Fruit fly (Drosophila melanogaster): ENCODE measurements around the gene CG6398.

Gene CG6398

DNA sequence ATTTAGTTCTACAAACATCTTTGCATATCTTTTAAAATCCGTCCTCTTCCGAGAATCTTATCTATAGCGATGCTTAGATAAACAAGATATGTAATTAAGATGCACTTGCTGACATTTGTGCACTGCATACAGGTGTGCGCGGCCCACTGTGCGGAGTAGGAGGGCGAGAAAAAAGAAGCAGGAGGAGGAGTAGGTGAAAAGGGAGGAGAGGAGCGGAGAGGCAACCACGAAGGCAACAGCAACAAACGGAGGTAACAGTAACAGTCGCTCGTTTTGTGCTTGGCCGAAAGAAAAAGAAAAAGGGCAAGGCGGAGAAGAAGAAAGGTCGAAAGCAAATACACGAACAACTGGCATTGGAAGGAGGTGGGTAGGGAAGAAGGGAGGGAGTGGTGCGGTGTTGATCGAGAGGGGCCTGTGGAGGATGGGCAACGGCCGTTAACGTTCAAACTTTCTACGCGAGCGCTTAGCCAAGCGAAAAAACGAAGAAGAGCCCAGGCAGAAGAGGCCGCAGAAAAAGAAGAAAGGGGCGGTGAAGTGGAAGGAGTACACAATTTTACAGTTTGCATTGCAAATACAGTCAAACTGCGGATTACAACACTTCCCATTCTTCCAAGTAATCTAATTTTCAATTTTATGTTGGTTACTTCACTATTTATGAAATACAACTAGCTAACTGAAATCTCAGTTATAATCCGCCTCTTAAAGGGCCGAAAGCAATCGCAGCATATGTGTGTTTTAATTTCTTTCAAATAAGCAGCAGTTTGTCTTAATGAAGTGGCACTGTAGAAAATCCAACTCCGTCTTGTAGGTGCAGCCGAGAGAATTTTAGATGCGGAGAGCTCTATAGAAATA, 1.8 kb downstream of the CG6398 start:
- no peak for TF ChIP-seq usp (GFP tag; optimal IDR thresholded peaks at IDR 0.05)
- no peak for TF ChIP-seq pan (optimal IDR thresholded peaks at IDR 0.05)
- no peak for TF ChIP-seq EcR (GFP tag; optimal IDR thresholded peaks at IDR 0.05)
- no peak for TF ChIP-seq Dll (optimal IDR thresholded peaks at IDR 0.05)

DNA sequence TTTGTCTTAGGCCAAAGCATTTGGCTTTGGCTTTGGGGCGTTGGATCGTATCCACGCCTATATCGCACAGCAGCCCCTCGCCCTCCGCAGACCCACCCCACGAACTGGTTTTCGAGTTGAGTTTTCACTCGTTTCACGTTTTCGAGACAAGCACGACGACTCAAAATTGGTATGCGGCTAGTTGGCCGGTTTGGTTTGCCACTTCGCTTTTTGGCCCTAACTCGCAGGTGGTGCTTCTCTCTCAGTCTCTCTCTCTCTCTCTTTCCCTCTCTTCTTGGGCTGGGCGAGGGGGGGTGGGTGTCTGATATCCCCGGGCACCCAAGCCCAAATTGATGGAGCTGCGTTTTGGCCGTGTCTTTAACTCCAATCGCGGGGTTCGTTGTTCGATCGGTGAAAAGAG, 3.4 kb downstream of the CG6398 start:
- TF ChIP-seq usp (GFP tag; optimal IDR thresholded peaks at IDR 0.05) (no peak), Dll (optimal IDR thresholded peaks at IDR 0.05) (no peak), psq (optimal IDR thresholded peaks at IDR 0.05) (no peak), CG8478 (optimal IDR thresholded peaks at IDR 0.05) (no peak), pan (optimal IDR thresholded peaks at IDR 0.05) (no peak), EcR (GFP tag; optimal IDR thresholded peaks at IDR 0.05) (peak in 1 of 2 experiments; percentile 5)

DNA sequence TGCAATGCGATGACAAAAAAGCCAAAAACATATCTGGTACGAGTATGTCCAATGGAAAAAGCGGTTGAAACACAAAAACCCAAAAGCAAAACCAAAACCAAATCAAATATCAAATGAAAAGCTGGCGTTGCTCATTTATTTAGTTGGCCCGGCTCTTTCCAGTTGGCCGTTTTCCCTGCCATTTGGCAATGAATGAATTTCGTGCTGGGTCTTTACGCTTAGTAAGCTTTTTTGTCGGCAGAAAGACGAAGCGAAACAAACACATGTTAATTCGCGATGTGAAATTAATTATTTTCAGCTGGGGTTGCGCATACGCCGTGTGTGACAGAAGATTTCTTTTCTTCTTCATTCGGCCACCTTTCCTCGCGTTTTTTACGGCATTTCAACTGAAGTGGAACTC, 4.1 kb downstream of the CG6398 start:
- TF ChIP-seq Dll (optimal IDR thresholded peaks at IDR 0.05) (no peak), EcR (GFP tag; optimal IDR thresholded peaks at IDR 0.05) (no peak), usp (GFP tag; optimal IDR thresholded peaks at IDR 0.05) (no peak), pan (optimal IDR thresholded peaks at IDR 0.05) (no peak), CG8478 (optimal IDR thresholded peaks at IDR 0.05) (no peak), psq (optimal IDR thresholded peaks at IDR 0.05) (no peak)

DNA sequence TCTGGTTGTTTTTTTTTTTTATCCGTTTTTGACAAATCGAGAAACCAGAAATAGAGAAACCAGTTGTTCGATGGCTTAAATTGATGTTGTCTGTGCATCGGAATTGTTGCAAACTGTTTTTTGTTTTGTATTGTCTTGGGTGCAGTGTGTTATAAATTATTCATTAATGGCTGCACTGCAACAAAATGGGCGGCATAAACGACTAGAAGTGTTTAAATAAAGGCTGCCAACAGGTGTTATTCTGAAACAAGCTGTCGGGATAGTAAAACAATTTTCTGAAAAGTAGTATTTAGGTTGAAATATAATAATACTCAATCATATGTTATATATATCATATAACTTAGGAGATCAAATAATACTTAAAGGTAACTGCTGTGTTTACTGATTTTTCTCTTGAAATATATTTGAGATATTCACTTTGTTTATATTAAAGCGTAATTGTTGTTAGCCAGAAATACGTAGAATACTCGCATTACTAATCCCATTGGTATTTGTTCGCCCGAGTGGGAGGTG, 5.8 kb downstream of the CG6398 start:
- no peak for TF ChIP-seq pan (optimal IDR thresholded peaks at IDR 0.05)
- TF ChIP-seq EcR (GFP tag; optimal IDR thresholded peaks at IDR 0.05) = no peak
- no peak for TF ChIP-seq usp (GFP tag; optimal IDR thresholded peaks at IDR 0.05)
- TF ChIP-seq psq (optimal IDR thresholded peaks at IDR 0.05) = no peak
- no peak for TF ChIP-seq CG8478 (optimal IDR thresholded peaks at IDR 0.05)
- no peak for TF ChIP-seq Dll (optimal IDR thresholded peaks at IDR 0.05)

DNA sequence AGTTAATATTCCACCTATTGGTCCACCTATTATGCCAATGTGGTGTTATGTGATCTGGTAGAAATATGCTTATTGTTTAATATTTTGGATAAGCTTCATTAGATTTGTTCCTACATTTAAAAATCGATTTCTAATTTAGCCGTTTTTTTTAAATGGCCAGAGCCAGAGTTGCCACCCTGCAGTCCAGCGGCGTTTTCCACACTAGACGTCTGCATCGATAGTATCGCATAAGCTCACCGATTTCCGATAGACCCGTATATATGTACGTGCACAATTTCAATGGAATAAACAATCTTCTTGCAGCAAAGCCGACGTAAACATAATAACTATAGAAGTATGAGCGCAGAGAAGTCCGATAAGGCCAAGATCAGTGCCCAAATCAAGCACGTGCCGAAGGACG, 11.3 kb downstream of the CG6398 start, which contains the start of gene Taf9:
Taf9 (plus strand) TSS at position 239 of the 400 bp plus-strand sequence.
- TF ChIP-seq EcR (GFP tag; optimal IDR thresholded peaks at IDR 0.05) (no peak), psq (optimal IDR thresholded peaks at IDR 0.05) (no peak), Dll (optimal IDR thresholded peaks at IDR 0.05) (no peak), CG8478 (optimal IDR thresholded peaks at IDR 0.05) (no peak), pan (optimal IDR thresholded peaks at IDR 0.05) (no peak), usp (GFP tag; optimal IDR thresholded peaks at IDR 0.05) (no peak)

DNA sequence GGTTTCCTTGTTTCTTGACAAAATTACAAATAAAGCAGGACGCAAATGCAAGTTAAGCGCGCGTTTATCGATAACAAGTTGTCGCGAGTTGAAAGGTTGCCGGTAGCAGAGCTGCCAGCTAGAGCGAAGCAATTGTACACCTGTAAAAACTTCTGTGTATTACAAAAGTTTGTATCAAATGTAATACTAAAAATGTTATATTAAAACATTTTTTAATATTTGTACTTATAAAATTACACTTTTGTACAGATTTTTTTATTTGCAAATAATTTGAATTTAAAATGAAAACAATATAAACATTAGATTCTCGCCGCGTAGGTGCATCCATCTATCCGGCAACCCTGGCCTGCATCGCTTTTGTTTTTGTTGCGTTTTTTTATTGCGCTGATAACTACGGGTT, 14.0 kb downstream of the CG6398 start, which contains the start of the genes CG8142 and Ucp4A:
CG8142 (minus strand) TSS at position 82 of the 400 bp plus-strand sequence.
Ucp4A (plus strand) TSS at position 327 of the 400 bp plus-strand sequence.
- TF ChIP-seq usp (GFP tag; optimal IDR thresholded peaks at IDR 0.05) (no peak), EcR (GFP tag; optimal IDR thresholded peaks at IDR 0.05) (no peak), psq (optimal IDR thresholded peaks at IDR 0.05) (no peak), pan (optimal IDR thresholded peaks at IDR 0.05) (no peak), CG8478 (optimal IDR thresholded peaks at IDR 0.05) (no peak), Dll (optimal IDR thresholded peaks at IDR 0.05) (no peak)

DNA sequence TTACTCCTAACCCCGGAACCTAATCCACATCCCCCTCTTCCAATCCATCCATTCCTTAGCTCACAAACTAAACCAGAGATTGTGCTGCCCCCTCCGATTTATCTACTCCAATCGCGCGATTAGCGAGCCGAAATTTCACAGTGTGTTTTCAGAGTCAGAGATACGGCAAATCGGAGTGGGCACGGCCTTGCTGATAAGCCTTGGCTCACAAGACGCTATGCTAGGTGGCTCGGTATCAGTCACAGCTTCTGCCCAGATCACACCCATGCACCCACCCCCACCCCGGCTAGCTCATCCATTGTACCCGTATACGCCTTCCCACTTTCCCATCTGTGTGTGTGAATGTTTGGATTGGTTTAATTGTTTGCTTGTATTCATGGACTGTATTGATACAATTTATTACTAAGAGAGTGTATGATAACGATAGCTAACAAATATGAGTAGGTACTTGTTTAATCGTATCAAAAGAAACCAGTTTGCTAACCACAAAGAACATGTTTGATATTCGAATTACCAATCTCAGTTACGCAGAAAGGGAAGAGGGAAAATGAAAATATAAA, 15.3 kb downstream of the CG6398 start:
- TF ChIP-seq psq (optimal IDR thresholded peaks at IDR 0.05) (no peak), EcR (GFP tag; optimal IDR thresholded peaks at IDR 0.05) (no peak), CG8478 (optimal IDR thresholded peaks at IDR 0.05) (no peak), usp (GFP tag; optimal IDR thresholded peaks at IDR 0.05) (no peak), pan (optimal IDR thresholded peaks at IDR 0.05) (no peak), Dll (optimal IDR thresholded peaks at IDR 0.05) (no peak)

DNA sequence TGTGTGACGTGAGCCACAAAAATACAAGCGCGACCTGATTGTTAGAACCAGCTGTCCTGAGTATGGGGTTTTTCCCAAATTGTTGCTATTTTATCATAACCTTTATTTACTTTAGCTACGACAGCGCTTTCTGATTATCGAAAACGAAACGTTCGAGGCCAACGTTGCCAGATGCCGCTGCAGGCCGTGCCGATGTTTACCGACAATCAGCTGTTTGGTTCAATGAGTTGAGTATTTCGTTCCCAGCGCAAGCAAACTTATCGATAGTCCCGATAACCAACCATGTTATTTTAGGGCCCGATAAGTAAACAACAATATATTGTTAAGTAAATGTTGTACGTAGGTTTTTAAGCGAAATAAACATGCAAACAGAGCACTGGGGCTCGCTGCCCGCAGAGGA, 19.6 kb downstream of the CG6398 start, which contains the start of the genes CG15814 and Spt7:
CG15814 (minus strand) TSS at position 164 of the 400 bp plus-strand sequence.
Spt7 (plus strand) TSS at position 282 of the 400 bp plus-strand sequence.
- TF ChIP-seq usp (GFP tag; optimal IDR thresholded peaks at IDR 0.05) (no peak), Dll (optimal IDR thresholded peaks at IDR 0.05) (no peak), EcR (GFP tag; optimal IDR thresholded peaks at IDR 0.05) (no peak), pan (optimal IDR thresholded peaks at IDR 0.05) (no peak), CG8478 (optimal IDR thresholded peaks at IDR 0.05) (no peak), psq (optimal IDR thresholded peaks at IDR 0.05) (no peak)

DNA sequence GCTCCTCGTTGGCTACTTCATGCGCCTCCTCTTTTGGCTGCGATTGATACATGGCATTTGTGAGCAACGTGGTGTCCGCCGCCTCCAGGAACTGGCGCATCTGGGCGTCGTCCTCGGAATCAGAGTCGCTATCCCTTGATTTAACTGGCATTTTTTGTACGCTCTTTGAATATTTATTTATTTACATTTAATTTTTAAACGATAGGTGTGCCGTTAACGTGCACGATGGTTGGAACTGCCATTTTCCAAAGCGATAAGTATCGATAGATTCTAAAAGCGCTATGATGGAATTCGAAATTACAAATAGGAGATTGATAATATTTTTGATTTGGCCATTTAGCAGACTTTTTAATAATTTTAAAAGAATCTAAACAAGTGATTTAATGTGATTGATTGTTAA, 21.8 kb downstream of the CG6398 start, which contains the start of gene CG32554:
CG32554 (minus strand) TSS at position 229 of the 400 bp plus-strand sequence.
- TF ChIP-seq Dll (optimal IDR thresholded peaks at IDR 0.05) (no peak), EcR (GFP tag; optimal IDR thresholded peaks at IDR 0.05) (no peak), pan (optimal IDR thresholded peaks at IDR 0.05) (no peak), psq (optimal IDR thresholded peaks at IDR 0.05) (no peak), usp (GFP tag; optimal IDR thresholded peaks at IDR 0.05) (no peak)

DNA sequence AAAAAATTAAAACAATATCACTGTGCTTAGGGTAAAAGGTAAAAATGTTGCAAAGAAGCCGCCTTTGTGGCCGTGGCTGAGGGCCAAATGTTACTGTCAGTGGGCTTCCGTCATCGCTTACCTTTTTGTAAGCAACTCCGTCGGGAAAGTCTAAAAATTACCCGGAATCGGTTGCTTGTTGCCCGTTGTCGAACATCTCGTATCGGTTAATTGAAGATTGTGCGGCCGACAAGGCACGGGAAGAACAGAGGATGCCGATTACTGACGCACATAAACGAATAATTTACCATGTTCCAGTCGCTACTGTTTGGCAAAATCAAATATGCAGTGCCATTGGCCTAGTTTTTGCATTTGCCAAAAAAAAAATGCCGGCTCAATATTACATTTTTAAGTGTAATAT, 25.4 kb downstream of the CG6398 start, which contains the start of gene Mco4:
Mco4 (minus strand) TSS at position 101 of the 400 bp plus-strand sequence.
- TF ChIP-seq psq (optimal IDR thresholded peaks at IDR 0.05) (no peak), CG8478 (optimal IDR thresholded peaks at IDR 0.05) (no peak), usp (GFP tag; optimal IDR thresholded peaks at IDR 0.05) (no peak), EcR (GFP tag; optimal IDR thresholded peaks at IDR 0.05) (no peak), Dll (optimal IDR thresholded peaks at IDR 0.05) (no peak), pan (optimal IDR thresholded peaks at IDR 0.05) (no peak)

DNA sequence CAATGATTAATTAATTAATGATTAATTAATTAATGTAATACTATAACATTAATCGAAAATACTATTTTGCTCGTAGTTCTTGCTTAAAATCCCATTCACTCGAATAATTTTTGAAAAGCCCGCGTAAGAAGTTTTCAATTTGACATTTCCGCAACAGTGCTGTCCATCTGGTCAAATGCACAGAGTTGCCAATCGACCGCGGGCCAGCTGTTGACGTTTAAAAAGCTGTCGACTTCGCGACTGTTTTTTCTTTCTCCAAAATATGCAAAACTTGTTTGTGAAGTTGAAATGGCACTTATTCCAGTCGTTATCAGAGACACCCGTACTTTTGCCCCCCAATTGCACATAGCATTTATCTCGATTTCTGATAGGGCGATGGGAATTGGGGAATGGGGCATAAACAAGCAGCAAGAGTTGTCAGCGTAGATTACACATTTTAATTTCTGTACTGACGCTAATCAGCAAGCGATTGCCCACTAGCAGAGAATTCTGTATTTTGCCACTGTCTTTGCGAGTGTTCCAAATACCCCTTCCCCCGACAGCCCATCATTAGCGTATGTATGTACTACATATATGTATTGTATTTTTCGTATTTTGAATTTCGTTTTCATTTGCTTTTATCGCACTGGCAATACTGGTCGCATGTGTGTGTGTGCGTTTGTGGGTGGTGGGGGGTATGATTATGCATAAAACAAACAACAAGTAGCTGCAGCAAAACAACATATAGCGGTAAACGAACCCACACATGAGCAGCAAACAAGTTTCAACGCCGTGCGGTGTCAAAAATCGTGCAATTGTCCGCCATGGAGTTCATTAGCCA, 26.0 kb downstream of the CG6398 start, which contains the start of gene Srx:
Srx (plus strand) TSS at position 517 of the 820 bp plus-strand sequence.
- TF ChIP-seq Dll (optimal IDR thresholded peaks at IDR 0.05) = no peak

Measured in whole organism.